Fruit fly (Drosophila melanogaster): Measurements from ENCODE around the gene side-IV.

side-IV gene

dm6 chr3R:13434325-13435168 is 15.8 kb upstream of the side-IV start, which contains the start of gene yrt:
Gene yrt (minus strand): TSS chr3R:13434984.
- no peak for TF ChIP-seq noc (tag; optimal IDR thresholded peaks at IDR 0.05)

DNA sequence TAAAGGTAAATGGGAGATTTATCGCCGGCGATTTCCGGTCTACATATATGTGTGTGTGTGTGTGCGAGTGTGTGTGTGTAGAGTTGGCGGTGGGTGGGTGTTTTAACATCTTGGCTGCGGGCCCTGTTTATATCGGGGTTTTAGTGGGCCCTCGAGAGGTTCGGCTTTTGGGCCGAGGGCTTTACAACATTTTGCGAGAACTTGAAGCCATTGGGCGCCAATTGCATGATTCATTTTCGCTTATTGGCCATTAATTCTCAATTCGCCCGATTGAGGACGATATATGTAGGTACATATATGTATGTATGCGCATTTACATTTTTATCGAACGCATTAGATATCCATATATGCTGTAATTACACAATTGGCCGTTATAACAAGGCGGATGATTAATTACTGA is 14.6 kb upstream of the side-IV start:
- no peak for TF ChIP-seq noc (tag; optimal IDR thresholded peaks at IDR 0.05)

DNA sequence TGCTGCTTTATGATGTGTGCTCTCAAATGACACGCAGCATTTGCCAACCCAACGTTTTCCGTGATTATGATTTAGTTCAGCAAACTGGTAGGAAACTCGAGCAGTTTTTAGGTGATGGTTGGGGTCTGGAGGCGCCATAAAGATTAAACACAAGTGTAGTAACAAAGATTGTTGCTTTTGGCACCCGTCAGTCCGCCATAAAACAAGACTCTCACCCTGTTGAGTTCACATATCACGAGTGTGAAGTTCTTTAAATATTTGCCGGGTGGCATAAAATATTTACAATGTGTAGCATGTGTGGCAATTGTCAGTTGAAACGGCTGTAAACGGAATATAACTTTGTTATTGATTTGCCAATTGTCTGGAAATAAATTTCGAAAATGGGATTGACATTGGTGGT is 8.7 kb upstream of the side-IV start:
- no peak for TF ChIP-seq noc (tag; optimal IDR thresholded peaks at IDR 0.05)

DNA sequence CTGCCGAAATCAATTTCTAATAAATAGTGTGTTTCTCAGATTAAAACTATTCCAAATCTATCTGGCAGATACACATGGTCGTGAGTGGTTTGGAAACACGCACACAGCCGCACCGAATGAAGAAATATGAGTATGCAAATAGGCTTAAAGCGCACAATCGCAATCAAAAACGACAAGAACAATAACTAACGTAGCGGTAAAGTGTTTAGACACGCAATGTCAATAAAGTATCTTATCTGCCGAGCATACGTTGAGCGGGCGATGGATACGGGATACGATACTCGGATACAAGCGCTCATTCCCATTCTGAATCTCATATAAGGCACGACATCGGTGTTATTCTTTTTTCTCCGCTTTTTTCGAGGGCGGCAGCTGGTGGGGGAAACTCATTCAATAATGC is 4.3 kb upstream of the side-IV start:
- TF ChIP-seq noc (tag; optimal IDR thresholded peaks at IDR 0.05) = no peak

dm6 chr3R:13446489-13446888 is 3.9 kb upstream of the side-IV start:
- peak; percentile 39 for TF ChIP-seq noc (tag; optimal IDR thresholded peaks at IDR 0.05)

- TF ChIP-seq noc (tag; optimal IDR thresholded peaks at IDR 0.05) = no peak
Observed at dm6 chr3R:13448354-13448753, 2.0 kb upstream of the side-IV start.

dm6 chr3R:13452261-13452660 is 1.9 kb downstream of the side-IV start:
- peak; percentile 9 for TF ChIP-seq noc (tag; optimal IDR thresholded peaks at IDR 0.05)

- peak; percentile 70 for TF ChIP-seq noc (tag; optimal IDR thresholded peaks at IDR 0.05)
Observed at dm6 chr3R:13452851-13453255, 2.5 kb downstream of the side-IV start.

DNA sequence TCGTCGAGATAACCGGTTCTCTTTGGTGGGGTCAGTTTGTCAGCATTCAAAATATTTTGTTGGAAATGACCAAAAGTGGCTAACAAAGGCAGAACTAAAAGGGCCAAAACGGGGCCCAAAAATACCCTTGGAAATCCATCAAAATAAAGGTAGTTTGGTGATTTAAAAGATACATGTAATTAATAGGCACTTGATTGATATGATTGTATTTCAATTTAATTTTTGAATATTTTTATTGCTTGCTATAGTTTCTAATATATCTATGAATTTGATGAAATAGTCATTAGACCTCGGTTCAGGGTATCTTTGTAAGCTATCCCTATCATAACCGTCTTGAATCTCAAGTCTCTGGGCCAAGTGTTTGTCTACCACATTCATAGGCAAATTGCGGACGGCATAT is 3.6 kb downstream of the side-IV start:
- TF ChIP-seq noc (tag; optimal IDR thresholded peaks at IDR 0.05) = peak; percentile 78

- peak; percentile 28 for TF ChIP-seq noc (tag; optimal IDR thresholded peaks at IDR 0.05)
Observed at dm6 chr3R:13465705-13466608, 15.6 kb downstream of the side-IV start.

DNA sequence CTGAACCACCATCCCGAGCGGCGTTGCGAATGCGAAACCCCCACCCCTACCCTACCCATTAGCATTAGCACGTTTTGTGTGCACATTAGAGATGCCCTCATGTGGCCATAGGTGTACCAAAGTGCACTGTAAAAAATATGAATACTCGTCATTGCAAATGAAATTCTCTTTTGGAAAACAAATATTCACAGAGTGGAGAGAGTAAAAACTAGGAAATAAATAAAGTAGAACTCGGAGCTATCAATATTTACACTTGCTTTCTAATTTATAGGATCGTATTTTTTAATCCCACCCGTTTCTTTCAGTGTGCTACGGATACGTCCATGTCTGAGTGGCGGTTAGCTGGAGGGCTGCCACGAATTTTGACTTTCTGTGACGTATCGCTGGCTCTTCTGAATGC is 18.9 kb downstream of the side-IV start:
- TF ChIP-seq noc (tag; optimal IDR thresholded peaks at IDR 0.05) = no peak

DNA sequence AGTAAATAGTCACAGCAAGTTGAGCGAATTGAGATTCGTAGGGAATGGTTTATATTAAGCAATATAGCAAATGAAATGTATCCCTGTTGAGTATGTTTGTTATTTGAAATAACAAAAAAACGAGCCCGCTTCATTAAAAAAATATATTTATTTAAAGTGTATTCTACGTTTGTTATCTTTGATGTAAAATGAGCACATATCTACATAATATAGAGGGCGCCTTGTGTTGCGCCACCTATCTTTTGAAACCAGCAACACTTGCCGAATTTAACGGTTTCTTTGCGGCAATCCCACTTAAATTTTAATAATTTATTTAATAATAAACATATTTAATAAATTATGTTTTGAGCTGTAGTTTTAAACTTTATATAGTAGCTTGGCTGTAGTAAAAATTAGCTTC is 20.9 kb downstream of the side-IV start:
- no peak for TF ChIP-seq noc (tag; optimal IDR thresholded peaks at IDR 0.05)

DNA sequence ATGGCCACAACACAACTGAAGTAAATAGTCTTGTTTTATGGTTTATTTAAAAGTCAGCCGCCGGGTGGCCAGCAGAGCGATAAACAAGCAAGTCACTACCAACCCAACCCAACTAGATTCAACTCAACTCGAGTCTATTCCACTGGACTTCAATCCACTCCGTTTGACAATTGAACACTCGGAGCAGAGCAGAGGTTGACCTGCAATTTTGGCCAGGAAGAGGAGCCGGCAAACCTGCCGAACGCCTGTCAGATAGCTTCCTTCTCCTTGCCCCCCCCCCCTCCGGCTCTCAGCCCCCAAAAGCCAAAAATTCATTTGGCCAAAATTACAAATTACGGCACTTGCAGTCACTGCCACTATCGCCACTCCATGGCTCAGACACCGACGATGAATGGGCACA is 31.9 kb downstream of the side-IV start:
- TF ChIP-seq noc (tag; optimal IDR thresholded peaks at IDR 0.05) = no peak

- TF ChIP-seq noc (tag; optimal IDR thresholded peaks at IDR 0.05) = no peak
Observed at dm6 chr3R:13509816-13510215, 59.4 kb downstream of the side-IV start.
